Fruit fly (Drosophila melanogaster) whole organism, embryonic: ENCODE data around the gene pigs.
A peak's percentile ranks its signal among the peaks of the same experiment; 100 is the strongest.

Experiments used
- CG10147 ChIP-seq: fragments of 200-800 bp; sonication (Bioruptor generic); optimal IDR thresholded peaks from 2 replicates; lab custom pipeline; 2019; ENCODE audit warnings: missing biosample characterization, mild to moderate bottlenecking, missing genetic modification characterization, moderate library complexity
- CG13624 ChIP-seq: fragments of 200-800 bp; sonication (Bioruptor generic); optimal IDR thresholded peaks from 2 replicates; lab custom pipeline; 2016; ENCODE audit warnings: missing biosample characterization, missing genetic modification characterization
- CG13894 ChIP-seq: fragments of 200-800 bp; sonication (Bioruptor generic); optimal IDR thresholded peaks from 3 replicates; lab custom pipeline; 2018; ENCODE audit warnings: missing biosample characterization, mild to moderate bottlenecking, missing genetic modification characterization, moderate library complexity
- CG14667 ChIP-seq: fragments of 200-800 bp; sonication (Bioruptor generic); IDR thresholded peaks from 2 replicates; pipeline ENCODE4 v1.3.6; 2022; ENCODE audit warnings: missing biosample characterization, missing genetic modification characterization
- CG14965 ChIP-seq: fragments of 200-800 bp; sonication (Bioruptor generic); optimal IDR thresholded peaks from 2 replicates; lab custom pipeline; 2016; ENCODE audit warnings: missing biosample characterization, missing genetic modification characterization, borderline replicate concordance
- CG15011 ChIP-seq: fragments of 200-800 bp; sonication (Bioruptor generic); optimal IDR thresholded peaks from 3 replicates; lab custom pipeline; 2018; ENCODE audit warnings: missing biosample characterization, mild to moderate bottlenecking, missing genetic modification characterization
- CG2199 ChIP-seq: fragments of 200-800 bp; sonication (Bioruptor generic); IDR thresholded peaks from 3 replicates; pipeline ENCODE4 v1.3.6; 2022; ENCODE audit warnings: missing biosample characterization, missing genetic modification characterization
- CG30431 ChIP-seq: fragments of 200-800 bp; sonication (Bioruptor generic); optimal IDR thresholded peaks from 2 replicates; lab custom pipeline; 2017; ENCODE audit warnings: missing biosample characterization, missing genetic modification characterization
- CG31441 ChIP-seq: fragments of 200-800 bp; sonication (Bioruptor generic); IDR thresholded peaks from 2 replicates; pipeline ENCODE4 v1.3.6; 2022; ENCODE audit warnings: missing biosample characterization, missing genetic modification characterization
- CG32772 ChIP-seq: fragments of 200-800 bp; sonication (Bioruptor generic); IDR thresholded peaks from 2 replicates; pipeline ENCODE4 v1.3.6; 2022; ENCODE audit warnings: missing biosample characterization, missing genetic modification characterization
- CG4282 ChIP-seq: fragments of 200-800 bp; sonication (Bioruptor generic); optimal IDR thresholded peaks from 2 replicates; lab custom pipeline; 2016; ENCODE audit warnings: missing biosample characterization, missing genetic modification characterization
- CG4617 ChIP-seq: fragments of 200-800 bp; sonication (Bioruptor generic); optimal IDR thresholded peaks from 3 replicates; lab custom pipeline; 2016; ENCODE audit warnings: missing biosample characterization, missing genetic modification characterization, borderline replicate concordance
- CG4820 ChIP-seq: fragments of 200-800 bp; sonication (Bioruptor generic); optimal IDR thresholded peaks from 3 replicates; lab custom pipeline; 2016; ENCODE audit warnings: missing biosample characterization, missing genetic modification characterization
- CG6175 ChIP-seq: fragments of 200-800 bp; sonication (Bioruptor generic); IDR thresholded peaks from 3 replicates; pipeline ENCODE4 v1.3.6; 2022; ENCODE audit warnings: missing biosample characterization, missing genetic modification characterization
- CG6254 ChIP-seq: fragments of 200-800 bp; sonication (Bioruptor generic); optimal IDR thresholded peaks from 3 replicates; lab custom pipeline; 2017; ENCODE audit warnings: mild to moderate bottlenecking, missing biosample characterization, missing genetic modification reagents, missing genetic modification characterization
- CG6654 ChIP-seq: fragments of 200-800 bp; sonication (Bioruptor generic); optimal IDR thresholded peaks from 2 replicates; lab custom pipeline; 2017; ENCODE audit warnings: missing biosample characterization, mild to moderate bottlenecking, missing genetic modification characterization
- CG6683 ChIP-seq: fragments of 200-800 bp; sonication (Bioruptor generic); optimal IDR thresholded peaks from 2 replicates; lab custom pipeline; 2017; ENCODE audit warnings: missing biosample characterization, mild to moderate bottlenecking, missing genetic modification characterization, missing genetic modification reagents
- CG6813 ChIP-seq: fragments of 200-800 bp; sonication (Bioruptor generic); optimal IDR thresholded peaks from 2 replicates; lab custom pipeline; 2017; ENCODE audit warnings: missing biosample characterization, missing genetic modification characterization, mild to moderate bottlenecking, moderate library complexity, missing genetic modification reagents
- CG7928 ChIP-seq: fragments of 200-800 bp; sonication (Bioruptor generic); optimal IDR thresholded peaks from 2 replicates; lab custom pipeline; 2017; ENCODE audit warnings: missing biosample characterization, mild to moderate bottlenecking, missing genetic modification characterization
- CG7987 ChIP-seq: fragments of 200-800 bp; sonication (Bioruptor generic); optimal IDR thresholded peaks from 2 replicates; lab custom pipeline; 2018; ENCODE audit warnings: missing biosample characterization, mild to moderate bottlenecking, missing genetic modification characterization, moderate library complexity
- CG8281 ChIP-seq: fragments of 200-800 bp; sonication (Bioruptor generic); optimal IDR thresholded peaks from 2 replicates; lab custom pipeline; 2018; ENCODE audit warnings: missing biosample characterization, mild to moderate bottlenecking, missing genetic modification characterization, moderate library complexity
- CG9215 ChIP-seq: fragments of 200-800 bp; sonication (Bioruptor generic); IDR thresholded peaks from 2 replicates; pipeline ENCODE4 v1.3.6; 2022; ENCODE audit warnings: missing biosample characterization, missing genetic modification characterization
- D19A ChIP-seq: fragments of 200-800 bp; optimal IDR thresholded peaks from 3 replicates; lab custom pipeline; 2019; ENCODE audit warnings: missing biosample characterization, mild to moderate bottlenecking, missing genetic modification characterization, moderate library complexity
- Dip3 ChIP-seq: fragments of 200-800 bp; sonication (Bioruptor generic); optimal IDR thresholded peaks from 3 replicates; lab custom pipeline; 2016; ENCODE audit warnings: missing biosample characterization, missing genetic modification characterization
- HLH54F ChIP-seq: fragments of 200-800 bp; sonication (Bioruptor generic); optimal IDR thresholded peaks from 3 replicates; lab custom pipeline; 2016; ENCODE audit warnings: missing biosample characterization, missing genetic modification characterization
- HmgZ ChIP-seq: fragments of 200-800 bp; sonication (Bioruptor generic); optimal IDR thresholded peaks from 2 replicates; lab custom pipeline; 2018; ENCODE audit warnings: missing biosample characterization, mild to moderate bottlenecking, missing genetic modification characterization
- Hmx ChIP-seq: fragments of 200-800 bp; sonication (Bioruptor generic); optimal IDR thresholded peaks from 2 replicates; lab custom pipeline; 2016; ENCODE audit warnings: missing biosample characterization, missing genetic modification characterization
- Opbp ChIP-seq: fragments of 200-800 bp; sonication (Bioruptor generic); IDR thresholded peaks from 3 replicates; pipeline ENCODE4 v1.3.6; 2022; ENCODE audit warnings: missing biosample characterization, missing genetic modification characterization; ENCODE audit not compliant: partially characterized antibody
- PHDP ChIP-seq: fragments of 200-800 bp; sonication (Bioruptor generic); optimal IDR thresholded peaks from 3 replicates; lab custom pipeline; 2018; ENCODE audit warnings: missing biosample characterization, mild to moderate bottlenecking, missing genetic modification characterization, moderate library complexity
- Tbp ChIP-seq: fragments of >200 bp; optimal IDR thresholded peaks from 2 replicates; lab custom pipeline; 2018; ENCODE audit warnings: missing biosample characterization, missing genetic modification characterization
- Usf ChIP-seq: fragments of 200-800 bp; sonication (Bioruptor generic); optimal IDR thresholded peaks from 2 replicates; lab custom pipeline; 2017; ENCODE audit warnings: missing genotype, missing biosample characterization, missing genetic modification characterization
- ac ChIP-seq: fragments of 200-800 bp; sonication (Bioruptor generic); optimal IDR thresholded peaks from 3 replicates; lab custom pipeline; 2017; ENCODE audit warnings: missing biosample characterization, mild to moderate bottlenecking, missing genetic modification characterization
- ara ChIP-seq: fragments of 200-800 bp; sonication (Bioruptor generic); IDR thresholded peaks from 2 replicates; pipeline ENCODE4 v1.3.6; 2022; ENCODE audit warnings: missing biosample characterization, missing genetic modification characterization
- bsh ChIP-seq, 2 experiments: fragments of 200-800 bp; sonication (Bioruptor generic); optimal IDR thresholded peaks; 2 replicates each; lab custom pipeline; 2017 to 2018; ENCODE audit warnings: mild to moderate bottlenecking in 2 of 2, missing biosample characterization in 2 of 2, missing genetic modification characterization in 2 of 2, moderate library complexity in 1 of 2
- cas ChIP-seq: fragments of 200-800 bp; sonication (Bioruptor generic); IDR thresholded peaks from 2 replicates; pipeline ENCODE4 v1.3.6; 2022; ENCODE audit warnings: missing biosample characterization, missing genetic modification characterization
- cwo ChIP-seq: fragments of 200-800 bp; sonication (Bioruptor generic); optimal IDR thresholded peaks from 3 replicates; lab custom pipeline; 2017; ENCODE audit warnings: missing biosample characterization, missing genetic modification characterization, mild to moderate bottlenecking, moderate library complexity, missing genetic modification reagents
- ems ChIP-seq: fragments of 200-800 bp; sonication (Bioruptor generic); optimal IDR thresholded peaks from 3 replicates; lab custom pipeline; 2016; ENCODE audit warnings: missing biosample characterization, missing genetic modification characterization
- ewg ChIP-seq: fragments of 200-800 bp; sonication (Bioruptor generic); optimal IDR thresholded peaks from 3 replicates; lab custom pipeline; 2017; ENCODE audit warnings: mild to moderate bottlenecking, missing biosample characterization, missing genetic modification reagents, missing genetic modification characterization
- gcm2 ChIP-seq: fragments of 200-800 bp; sonication (Bioruptor generic); optimal IDR thresholded peaks from 2 replicates; lab custom pipeline; 2016; ENCODE audit warnings: missing biosample characterization, missing genetic modification characterization
- gfzf ChIP-seq: fragments of 200-800 bp; sonication (Bioruptor generic); optimal IDR thresholded peaks from 2 replicates; lab custom pipeline; 2016; ENCODE audit warnings: missing biosample characterization, mild to moderate bottlenecking, missing genetic modification characterization, moderate library complexity
- h ChIP-seq: fragments of >200 bp; optimal IDR thresholded peaks from 2 replicates; lab custom pipeline; 2017
- lab ChIP-seq: fragments of 200-800 bp; sonication (Bioruptor generic); optimal IDR thresholded peaks from 3 replicates; lab custom pipeline; 2017; ENCODE audit warnings: missing biosample characterization, missing genetic modification characterization, mild to moderate bottlenecking, moderate library complexity, missing genetic modification reagents
- nom ChIP-seq: fragments of 200-800 bp; sonication (Bioruptor generic); optimal IDR thresholded peaks from 2 replicates; lab custom pipeline; 2017; ENCODE audit warnings: missing biosample characterization, missing genetic modification characterization, mild to moderate bottlenecking, moderate library complexity, missing genetic modification reagents
- pnt ChIP-seq: fragments of 200-800 bp; sonication (Bioruptor generic); optimal IDR thresholded peaks from 3 replicates; lab custom pipeline; 2016; ENCODE audit warnings: missing biosample characterization, missing genetic modification characterization
- pros ChIP-seq: fragments of 200-800 bp; sonication (Bioruptor generic); optimal IDR thresholded peaks from 3 replicates; lab custom pipeline; 2019; ENCODE audit warnings: missing biosample characterization, mild to moderate bottlenecking, missing genetic modification characterization, moderate library complexity
- ranshi ChIP-seq: fragments of 200-800 bp; sonication (Bioruptor generic); IDR thresholded peaks from 2 replicates; pipeline ENCODE4 v1.3.6; 2022; ENCODE audit warnings: missing biosample characterization, missing genetic modification characterization
- sens ChIP-seq: fragments of 200-800 bp; sonication (Bioruptor generic); peaks from one replicate; lab custom pipeline; 2016; ENCODE audit warnings: missing biosample characterization, missing genetic modification characterization
- so ChIP-seq: fragments of 200-800 bp; sonication (Bioruptor generic); IDR thresholded peaks from 3 replicates; pipeline ENCODE4 v1.3.6; 2022; ENCODE audit warnings: missing biosample characterization, missing genetic modification characterization
- tin ChIP-seq: fragments of 200-800 bp; sonication (Bioruptor generic); optimal IDR thresholded peaks from 3 replicates; lab custom pipeline; 2016; ENCODE audit warnings: missing biosample characterization, missing genetic modification characterization
- wdn ChIP-seq: fragments of 200-800 bp; sonication (Bioruptor generic); IDR thresholded peaks from 2 replicates; pipeline ENCODE4 v1.3.6; 2022; ENCODE audit warnings: missing biosample characterization, missing genetic modification characterization

The pigs gene

DNA sequence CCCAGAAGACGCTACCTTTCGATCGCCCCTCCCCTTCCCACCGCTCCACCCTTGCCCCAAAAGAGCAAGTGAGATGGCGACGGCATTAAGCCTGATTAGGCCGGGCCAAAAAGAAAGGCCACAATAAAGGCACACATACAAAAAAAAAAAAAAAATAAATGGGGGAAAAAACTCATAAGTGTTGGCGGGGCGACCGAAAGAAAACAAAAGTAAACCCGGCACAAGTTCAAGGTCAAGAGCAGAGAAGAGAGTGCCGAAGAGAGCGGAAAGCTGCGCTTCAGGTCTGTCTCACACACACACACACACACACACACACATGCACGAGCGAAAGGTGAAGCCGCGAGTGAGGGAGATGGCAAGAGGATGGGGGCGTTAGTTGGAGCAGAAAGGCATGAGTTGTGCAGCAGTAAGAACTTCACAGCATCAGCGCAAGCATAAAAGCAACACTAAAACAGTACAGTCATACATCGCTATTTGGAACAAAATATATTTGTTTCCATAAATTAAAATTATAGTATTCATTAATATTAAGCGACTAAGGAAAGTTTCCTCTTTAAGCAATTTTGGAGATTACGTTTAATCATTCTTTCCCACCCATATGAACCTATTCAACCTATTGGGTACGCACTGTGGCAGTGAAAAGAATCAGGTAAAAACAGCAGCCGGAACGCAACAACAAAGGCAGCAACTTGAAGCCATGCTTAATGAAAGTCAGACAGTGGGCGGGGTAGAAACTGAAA lies 24.3 kb downstream of the pigs start (continued):
- no peak for TF ChIP-seq gfzf (GFP tag; lab: Kevin White, UChicago)
- TF ChIP-seq CG14667 (GFP tag; lab: Robert Waterston, UW) = no peak
- peak; percentile 43 to 68 for TF ChIP-seq bsh (GFP tag; optimal IDR thresholded peaks at IDR 0.05; lab: Kevin White, UChicago)
- no peak for TF ChIP-seq cwo (GFP tag; lab: Kevin White, UChicago)
- no peak for TF ChIP-seq CG4282 (GFP tag; lab: Kevin White, UChicago)
- no peak for TF ChIP-seq pros
- TF ChIP-seq PHDP (tag; lab: Kevin White, UChicago) = peak; percentile 31
- TF ChIP-seq CG7928 (GFP tag; lab: Kevin White, UChicago) = no peak
- no peak for TF ChIP-seq CG15011 (GFP tag; lab: Kevin White, UChicago)
- no peak for TF ChIP-seq CG7987 (GFP tag; lab: Kevin White, UChicago)
- no peak for TF ChIP-seq Usf (GFP tag; lab: Kevin White, UChicago)
- TF ChIP-seq wdn = no peak
- TF ChIP-seq CG13894 (tag; lab: Kevin White, UChicago) = no peak
- TF ChIP-seq Tbp (GFP tag; lab: Kevin White, UChicago) = no peak
- TF ChIP-seq Opbp = no peak
- TF ChIP-seq CG4820 (GFP tag; lab: Kevin White, UChicago) = peak; percentile 29
- TF ChIP-seq CG8281 (tag; lab: Kevin White, UChicago) = no peak
- TF ChIP-seq ems (GFP tag; lab: Kevin White, UChicago) = no peak
- no peak for TF ChIP-seq cas (GFP tag; lab: Robert Waterston, UW)
- no peak for TF ChIP-seq ewg (GFP tag; lab: Kevin White, UChicago)
- TF ChIP-seq ranshi (GFP tag; lab: Robert Waterston, UW) = no peak
- no peak for TF ChIP-seq CG13624 (GFP tag; lab: Kevin White, UChicago)
- no peak for TF ChIP-seq nom (GFP tag; lab: Kevin White, UChicago)
- no peak for TF ChIP-seq h (lab: Kevin White, UChicago)
- no peak for TF ChIP-seq CG10147
- TF ChIP-seq CG32772 (GFP tag; lab: Robert Waterston, UW) = no peak
- TF ChIP-seq HmgZ (tag; lab: Kevin White, UChicago) = no peak
- no peak for TF ChIP-seq gcm2 (GFP tag; lab: Kevin White, UChicago)
- no peak for TF ChIP-seq Dip3 (GFP tag; lab: Kevin White, UChicago)
- TF ChIP-seq CG6654 = no peak
- no peak for TF ChIP-seq HLH54F (GFP tag; lab: Kevin White, UChicago)
- no peak for TF ChIP-seq ac (GFP tag; lab: Kevin White, UChicago)
- no peak for TF ChIP-seq CG6813
- no peak for TF ChIP-seq Hmx
- no peak for TF ChIP-seq CG14965 (GFP tag; lab: Kevin White, UChicago)
- peak; percentile 12 for TF ChIP-seq D19A (tag; lab: Kevin White, UChicago)
- no peak for TF ChIP-seq CG30431
- TF ChIP-seq CG9215 = no peak
- TF ChIP-seq ara (GFP tag; lab: Robert Waterston, UW) = peak; percentile 67; the same call in 1 of the 2 replicates
- TF ChIP-seq CG31441 (GFP tag; lab: Robert Waterston, UW) = peak; percentile 33; the same call in 1 of the 2 replicates
- TF ChIP-seq pnt (GFP tag; lab: Kevin White, UChicago) = no peak
- TF ChIP-seq tin (GFP tag; lab: Kevin White, UChicago) = no peak
- no peak for TF ChIP-seq CG6175 (GFP tag; lab: Robert Waterston, UW)
- TF ChIP-seq CG4617 (GFP tag; lab: Kevin White, UChicago) = no peak
- TF ChIP-seq lab = no peak
- peak; percentile 2 for TF ChIP-seq CG6254 (GFP tag; lab: Kevin White, UChicago)
- no peak for TF ChIP-seq CG6683 (GFP tag; lab: Kevin White, UChicago)
- TF ChIP-seq sens = peak; percentile 71
- no peak for TF ChIP-seq so (GFP tag; lab: Robert Waterston, UW)
- TF ChIP-seq CG2199 (GFP tag; lab: Robert Waterston, UW) = no peak
